Fruit fly (Drosophila melanogaster): ENCODE measurements around the gene CG5897.

DNA sequence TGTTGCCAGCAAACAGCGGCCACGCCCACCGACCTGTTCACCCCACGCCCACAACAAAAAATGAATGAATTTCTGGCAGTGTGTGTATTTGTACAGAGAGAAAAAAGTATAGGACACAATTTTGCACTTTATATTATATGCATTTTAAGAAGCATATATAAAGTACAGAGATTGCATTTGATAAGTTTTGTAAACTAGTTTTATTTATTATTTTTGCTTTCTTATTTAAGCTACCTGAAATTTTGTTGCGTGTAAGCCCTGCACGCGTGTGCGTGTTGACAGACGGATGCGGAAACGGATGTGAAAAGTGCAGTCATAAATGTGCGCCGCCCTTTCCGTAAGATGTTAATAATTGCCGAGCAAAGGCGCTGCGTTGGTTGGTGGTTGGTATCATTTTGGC, 7.9 kb upstream of the CG5897 start:
- TF ChIP-seq EcR (GFP tag; optimal IDR thresholded peaks at IDR 0.05) = no peak
- TF ChIP-seq psq (optimal IDR thresholded peaks at IDR 0.05) = no peak
- TF ChIP-seq CG8478 (optimal IDR thresholded peaks at IDR 0.05) = no peak
- TF ChIP-seq usp (GFP tag; optimal IDR thresholded peaks at IDR 0.05) = no peak
- TF ChIP-seq pan (optimal IDR thresholded peaks at IDR 0.05) = no peak
- no peak for TF ChIP-seq Dll (optimal IDR thresholded peaks at IDR 0.05)
